Worm (Caenorhabditis elegans): ENCODE results near the gene hhat-2.

DNA sequence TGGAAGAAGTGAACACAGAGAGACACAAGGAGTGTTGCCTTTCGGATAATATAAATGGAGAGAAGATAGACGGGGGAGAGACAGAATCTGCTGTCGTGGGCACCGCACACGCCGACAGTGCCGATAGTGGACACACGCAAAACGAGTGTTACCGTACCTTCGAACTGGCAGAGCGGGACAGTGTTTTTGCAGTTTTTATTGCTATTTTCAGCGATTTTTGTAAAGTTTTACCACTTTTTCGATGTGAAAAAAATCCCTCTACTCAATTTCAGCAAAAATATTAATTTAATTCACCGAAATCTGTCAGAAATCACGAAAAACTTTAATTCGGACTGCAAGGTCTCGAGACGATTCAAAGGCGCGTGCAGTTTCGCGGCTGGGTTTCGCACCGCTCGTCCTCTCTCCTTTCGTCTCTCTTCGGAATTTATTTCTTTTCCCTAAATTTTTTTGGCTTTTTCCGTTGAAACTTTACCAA is 4.0 kb downstream of the hhat-2 start, which contains the start of gene sec-61.A:
- TF ChIP-seq tbx-37 (GFP tag; conservative IDR thresholded peaks at IDR 0.05) (no peak), ama-1 (optimal IDR thresholded peaks at IDR 0.05) (no peak), sea-1 (GFP tag; conservative IDR thresholded peaks at IDR 0.05) (no peak), pes-1 (GFP tag; IDR thresholded peaks at IDR 0.05) (no peak), ets-7 (tag; optimal IDR thresholded peaks at IDR 0.05) (no peak), ceh-36 (tag; optimal IDR thresholded peaks at IDR 0.05) (no peak)
